Worm (Caenorhabditis elegans) whole organism, L4 larva: ENCODE measurements around the gene nlp-46.

Experiments used
- fkh-10 ChIP-seq: fragments of 150-350 bp; optimal IDR thresholded peaks from 2 replicates; lab custom pipeline; 2014; ENCODE audit warnings: missing biosample characterization, missing genetic modification reagents, missing genetic modification characterization
- mxl-3 ChIP-seq: fragments of 200-800 bp; sonication (Bioruptor generic); optimal IDR thresholded peaks from 2 replicates; lab custom pipeline; 2018; ENCODE audit warnings: mild to moderate bottlenecking, missing genetic modification characterization, missing compliant biosample characterization
- nhr-76 ChIP-seq: fragments of 150-350 bp; optimal IDR thresholded peaks from 2 replicates; lab custom pipeline; 2014; ENCODE audit warnings: missing biosample characterization, missing genetic modification characterization
- ztf-11 ChIP-seq: fragments of 150-350 bp; optimal IDR thresholded peaks from 2 replicates; lab custom pipeline; 2014; ENCODE audit warnings: missing biosample characterization, missing genetic modification characterization

DNA sequence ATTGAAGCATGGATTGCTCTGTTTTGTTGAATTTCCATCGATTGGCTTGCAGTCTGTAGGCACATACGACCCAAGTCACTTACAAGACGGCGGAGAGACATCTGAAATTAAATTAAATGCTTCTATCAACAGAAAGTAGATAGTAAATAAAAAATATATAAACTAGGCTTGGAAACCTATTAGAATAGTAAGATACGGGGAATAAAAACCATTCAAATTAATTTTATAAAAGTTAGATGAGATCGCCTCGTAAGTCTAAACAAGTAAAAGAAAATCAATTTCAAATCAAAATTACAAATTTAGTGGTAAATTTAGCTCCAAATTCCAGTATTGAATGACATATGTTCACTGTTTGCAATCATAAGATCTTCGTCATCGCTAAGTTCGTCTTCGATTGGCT is 11.6 kb downstream of the nlp-46 start, which contains the start of gene mrps-11:
- no peak for TF ChIP-seq fkh-10 (GFP tag; lab: Kevin White, UChicago)
- no peak for TF ChIP-seq mxl-3 (GFP tag; lab: Kevin White, UChicago)
- TF ChIP-seq nhr-76 = no peak
- no peak for TF ChIP-seq ztf-11 (tag; lab: Kevin White, UChicago)
